Worm (Caenorhabditis elegans): ENCODE data around the gene Y57E12AL.1.

ce11 chrV:7046005-7046404, 14.3 kb upstream of the Y57E12AL.1 start, which contains the start of gene F20A1.2:
- TF ChIP-seq elt-2 (tag; optimal IDR thresholded peaks at IDR 0.05): no peak
- TF ChIP-seq fkh-4 (tag; optimal IDR thresholded peaks at IDR 0.05; ENCODE audit: borderline replicate concordance): no peak
- no peak for TF ChIP-seq skn-1 (tag; optimal IDR thresholded peaks at IDR 0.05)
- TF ChIP-seq nhr-237 (tag; optimal IDR thresholded peaks at IDR 0.05): no peak
- no peak for TF ChIP-seq mep-1 (tag; optimal IDR thresholded peaks at IDR 0.05)
- TF ChIP-seq lin-15B (tag; optimal IDR thresholded peaks at IDR 0.05): no peak
- no peak for TF ChIP-seq egl-27 (tag; optimal IDR thresholded peaks at IDR 0.05)
- no peak for TF ChIP-seq sox-4 (tag; optimal IDR thresholded peaks at IDR 0.05)
- no peak for TF ChIP-seq alr-1 (tag; optimal IDR thresholded peaks at IDR 0.05; ENCODE audit: borderline replicate concordance)
- no peak for TF ChIP-seq hlh-17 (GFP tag; optimal IDR thresholded peaks at IDR 0.05; ENCODE audit: borderline replicate concordance)
- no peak for TF ChIP-seq pag-3 (tag; optimal IDR thresholded peaks at IDR 0.05; ENCODE audit: borderline replicate concordance, insufficient read depth)
- no peak for TF ChIP-seq snpc-4 (tag; optimal IDR thresholded peaks at IDR 0.05)
- TF ChIP-seq hpl-2 (GFP tag; optimal IDR thresholded peaks at IDR 0.05): no peak
